Worm (Caenorhabditis elegans) whole organism, L4/young adult: ENCODE results near the gene Y32G9A.5.

Experiments
- W03F9.2 ChIP-seq: fragments of 150-350 bp; optimal IDR thresholded peaks from 2 replicates; lab custom pipeline; 2014; ENCODE audit warnings: missing biosample characterization, missing genetic modification characterization
- dao-5 ChIP-seq: sonication (generic microtip); optimal IDR thresholded peaks from 2 replicates; lab custom pipeline; 2016; ENCODE audit warnings: missing genotype, missing genetic modification characterization, moderate library complexity, missing compliant biosample characterization
- him-1 ChIP-seq: sonication (generic microtip); optimal IDR thresholded peaks from 2 replicates; lab custom pipeline; 2016; ENCODE audit warnings: missing genotype, missing genetic modification reagents, missing genetic modification characterization, missing compliant biosample characterization

ce11 chrV:1857840-1858239 lies 49.6 kb upstream of the Y32G9A.5 start:
- TF ChIP-seq him-1 (tag; lab: Kevin White, UChicago), result no peak
- TF ChIP-seq dao-5 (tag; lab: Kevin White, UChicago), result no peak
- no peak for TF ChIP-seq W03F9.2
